Fruit fly (Drosophila melanogaster) whole organism, embryonic: Measurements from ENCODE around the gene Acp62F.

Experiments
- CG12942 ChIP-seq: fragments of 200-800 bp; sonication (Bioruptor generic); optimal IDR thresholded peaks from 3 replicates; lab custom pipeline; 2016; ENCODE audit warnings: missing biosample characterization, missing genetic modification characterization
- CG30020 ChIP-seq: fragments of 200-800 bp; optimal IDR thresholded peaks from 2 replicates; lab custom pipeline; 2019; ENCODE audit warnings: missing biosample characterization, mild to moderate bottlenecking, missing genetic modification characterization, moderate library complexity
- Myb ChIP-seq: fragments of 200-800 bp; sonication (Bioruptor generic); optimal IDR thresholded peaks from 2 replicates; lab custom pipeline; 2016; ENCODE audit warnings: missing biosample characterization, missing genetic modification characterization

- TF ChIP-seq CG12942 (GFP tag; lab: Kevin White, UChicago) (no peak), CG30020 (no peak), Myb (GFP tag; lab: Kevin White, UChicago) (no peak)
These were observed 4.2 kb downstream of the Acp62F start for dm6 chr3L:2743755-2744154.
